Worm (Caenorhabditis elegans): ENCODE measurements around the gene nhr-108.

Gene nhr-108

DNA sequence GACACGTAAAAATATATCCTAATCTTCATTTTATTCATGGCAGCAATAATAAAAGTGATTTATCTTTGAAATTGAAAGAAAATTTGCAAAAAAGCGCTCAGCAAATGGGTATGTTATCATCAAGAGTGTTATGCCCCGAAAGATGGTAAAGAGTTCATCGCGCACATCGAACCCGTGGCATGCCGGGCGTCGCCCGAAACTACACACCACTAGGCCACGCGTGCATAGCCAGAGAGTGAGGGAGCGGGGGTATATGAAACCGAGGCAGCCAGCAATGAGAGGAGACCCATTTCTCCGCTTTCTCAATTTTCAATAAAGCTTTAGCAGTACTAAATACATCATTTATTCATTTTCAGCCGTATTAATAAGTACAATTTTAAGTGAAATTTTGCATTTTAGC is 50.5 kb downstream of the nhr-108 start:
- TF ChIP-seq dao-5 (tag; optimal IDR thresholded peaks at IDR 0.05) (peak; percentile 91), W03F9.2 (tag; optimal IDR thresholded peaks at IDR 0.05) (peak; percentile 70), him-1 (tag; optimal IDR thresholded peaks at IDR 0.05) (peak; percentile 57)

Measured in whole organism, L4/young adult.